Worm (Caenorhabditis elegans) whole organism, late embryonic: Measurements from ENCODE around the gene col-12.

Experiments
- C08G9.2 ChIP-seq: sonication (generic microtip); optimal IDR thresholded peaks from 2 replicates; lab custom pipeline; 2016; ENCODE audit warnings: mild to moderate bottlenecking, missing genetic modification characterization, moderate library complexity, missing compliant biosample characterization
- C38D4.7 ChIP-seq: fragments of 200-800 bp; sonication (Bioruptor generic); optimal IDR thresholded peaks from 2 replicates; lab custom pipeline; 2018; ENCODE audit warnings: mild to moderate bottlenecking, missing genetic modification characterization, moderate library complexity, missing compliant biosample characterization
- F13H6.1 ChIP-seq: sonication (generic microtip); optimal IDR thresholded peaks from 2 replicates; lab custom pipeline; 2016; ENCODE audit warnings: missing genetic modification characterization, missing compliant biosample characterization
- T23F11.4 ChIP-seq: fragments of 200-800 bp; sonication (Bioruptor generic); optimal IDR thresholded peaks from 2 replicates; lab custom pipeline; 2018; ENCODE audit warnings: mild to moderate bottlenecking, missing genetic modification characterization, missing compliant biosample characterization
- Y22D7AL.16 ChIP-seq: sonication (generic microtip); optimal IDR thresholded peaks from 2 replicates; lab custom pipeline; 2016; ENCODE audit warnings: missing genetic modification characterization, missing compliant biosample characterization
- ceh-14 ChIP-seq: sonication (generic microtip); optimal IDR thresholded peaks from 2 replicates; lab custom pipeline; 2016; ENCODE audit warnings: missing genotype, missing genetic modification characterization, missing compliant biosample characterization
- ceh-19 ChIP-seq: fragments of 200-800 bp; sonication (Bioruptor generic); optimal IDR thresholded peaks from 2 replicates; lab custom pipeline; 2018; ENCODE audit warnings: mild to moderate bottlenecking, missing genetic modification characterization, missing compliant biosample characterization
- ceh-22 ChIP-seq: sonication (generic microtip); optimal IDR thresholded peaks from 2 replicates; lab custom pipeline; 2017; ENCODE audit warnings: missing biosample characterization, missing genetic modification characterization
- ceh-24 ChIP-seq: sonication (generic microtip); optimal IDR thresholded peaks from 2 replicates; lab custom pipeline; 2016; ENCODE audit warnings: mild to moderate bottlenecking, missing genetic modification characterization, missing compliant biosample characterization
- ceh-30 ChIP-seq: fragments of 150-350 bp; optimal IDR thresholded peaks from 2 replicates; lab custom pipeline; 2014; ENCODE audit warnings: missing biosample characterization, missing genetic modification characterization
- ceh-31 ChIP-seq: sonication (generic microtip); optimal IDR thresholded peaks from 2 replicates; lab custom pipeline; 2016; ENCODE audit warnings: missing genetic modification characterization, missing compliant biosample characterization
- ceh-34 ChIP-seq: sonication (generic microtip); optimal IDR thresholded peaks from 2 replicates; lab custom pipeline; 2016; ENCODE audit warnings: mild to moderate bottlenecking, missing genetic modification characterization, missing compliant biosample characterization
- ceh-6 ChIP-seq: fragments of 200-800 bp; sonication (Bioruptor generic); optimal IDR thresholded peaks from 2 replicates; lab custom pipeline; 2018; ENCODE audit warnings: mild to moderate bottlenecking, missing genetic modification characterization, missing compliant biosample characterization
- ceh-9 ChIP-seq: sonication (generic microtip); optimal IDR thresholded peaks from 2 replicates; lab custom pipeline; 2016; ENCODE audit warnings: mild to moderate bottlenecking, missing genetic modification characterization, inconsistent platforms, missing compliant biosample characterization
- dve-1 ChIP-seq: sonication (generic microtip); optimal IDR thresholded peaks from 2 replicates; lab custom pipeline; 2017; ENCODE audit warnings: antibody characterized with exemption, mild to moderate bottlenecking, missing genetic modification characterization, missing compliant biosample characterization
- eyg-1 ChIP-seq: sonication (generic microtip); optimal IDR thresholded peaks from 2 replicates; lab custom pipeline; 2016; ENCODE audit warnings: missing genotype, missing genetic modification characterization, missing compliant biosample characterization
- fax-1 ChIP-seq: sonication (generic microtip); optimal IDR thresholded peaks from 2 replicates; lab custom pipeline; 2016; ENCODE audit warnings: missing genotype, missing genetic modification characterization, missing compliant biosample characterization
- fkh-10 ChIP-seq: fragments of 150-350 bp; optimal IDR thresholded peaks from 2 replicates; lab custom pipeline; 2014; ENCODE audit warnings: missing biosample characterization, missing genetic modification reagents, missing genetic modification characterization
- gmeb-2 ChIP-seq: sonication (generic microtip); optimal IDR thresholded peaks from 2 replicates; lab custom pipeline; 2016; ENCODE audit warnings: missing genetic modification characterization, inconsistent platforms, missing compliant biosample characterization
- hlh-15 ChIP-seq: sonication (generic microtip); optimal IDR thresholded peaks from 2 replicates; lab custom pipeline; 2016; ENCODE audit warnings: missing genetic modification characterization, missing compliant biosample characterization
- hlh-30 ChIP-seq: sonication (generic microtip); optimal IDR thresholded peaks from 2 replicates; lab custom pipeline; 2017; ENCODE audit warnings: antibody characterized with exemption, missing genetic modification characterization, missing compliant biosample characterization; ENCODE audit not compliant: insufficient read depth
- hlh-8 ChIP-seq: sonication (generic microtip); optimal IDR thresholded peaks from 2 replicates; lab custom pipeline; 2016; ENCODE audit warnings: missing genotype, missing genetic modification characterization, missing compliant biosample characterization
- mec-3 ChIP-seq: sonication (generic microtip); optimal IDR thresholded peaks from 2 replicates; lab custom pipeline; 2016; ENCODE audit warnings: borderline replicate concordance, missing genetic modification characterization, missing compliant biosample characterization
- nfya-1 ChIP-seq: sonication (generic microtip); optimal IDR thresholded peaks from 2 replicates; lab custom pipeline; 2017; ENCODE audit warnings: missing genetic modification characterization, mild to moderate bottlenecking, missing compliant biosample characterization, antibody characterized with exemption, moderate library complexity
- nhr-11 ChIP-seq: fragments of 150-350 bp; optimal IDR thresholded peaks from 2 replicates; lab custom pipeline; 2014; ENCODE audit warnings: missing biosample characterization, missing genetic modification characterization
- npax-4 ChIP-seq: sonication (generic microtip); optimal IDR thresholded peaks from 2 replicates; lab custom pipeline; 2016; ENCODE audit warnings: missing genetic modification characterization, missing compliant biosample characterization
- pat-9 ChIP-seq: fragments of 200-800 bp; sonication (Bioruptor generic); optimal IDR thresholded peaks from 2 replicates; lab custom pipeline; 2018; ENCODE audit warnings: mild to moderate bottlenecking, missing genetic modification characterization, moderate library complexity, missing compliant biosample characterization
- pha-4 ChIP-seq: fragments of 150-350 bp; optimal IDR thresholded peaks from 2 replicates; lab custom pipeline; 2018; ENCODE audit warnings: missing biosample characterization, missing genetic modification reagents, missing genetic modification characterization
- pqm-1 ChIP-seq: sonication (generic microtip); optimal IDR thresholded peaks from 2 replicates; lab custom pipeline; 2016; ENCODE audit warnings: missing genetic modification characterization, missing compliant biosample characterization
- ref-2 ChIP-seq: sonication (generic microtip); optimal IDR thresholded peaks from 2 replicates; lab custom pipeline; 2016; ENCODE audit warnings: missing genetic modification characterization, missing compliant biosample characterization
- rnt-1 ChIP-seq: sonication (generic microtip); optimal IDR thresholded peaks from 2 replicates; lab custom pipeline; 2016; ENCODE audit warnings: missing genetic modification characterization, missing compliant biosample characterization
- sdc-2 ChIP-seq: sonication (generic microtip); optimal IDR thresholded peaks from 2 replicates; lab custom pipeline; 2016; ENCODE audit warnings: missing genotype, missing genetic modification characterization, missing compliant biosample characterization
- sox-4 ChIP-seq: sonication (generic microtip); optimal IDR thresholded peaks from 2 replicates; lab custom pipeline; 2017; ENCODE audit warnings: mild to moderate bottlenecking, missing genetic modification characterization, inconsistent platforms, missing compliant biosample characterization
- tbx-2 ChIP-seq: sonication (generic microtip); optimal IDR thresholded peaks from 2 replicates; lab custom pipeline; 2016; ENCODE audit warnings: missing genetic modification characterization, missing compliant biosample characterization
- unc-3 ChIP-seq, 2 experiments: fragments of 200-800 bp in 1 of 2; sonication (Bioruptor generic) in 1 of 2; sonication (generic microtip) in 1 of 2; conservative IDR thresholded peaks in 1 of 2; optimal IDR thresholded peaks in 1 of 2; 2 replicates each; pipeline versions ENCODE4 v1.3.6 to Lab custom; 2016 to 2022; ENCODE audit warnings: missing compliant biosample characterization in 2 of 2, missing genetic modification characterization in 2 of 2, missing genetic modification reagents in 1 of 2
- unc-86 ChIP-seq: sonication (generic microtip); optimal IDR thresholded peaks from 2 replicates; lab custom pipeline; 2016; ENCODE audit warnings: missing genetic modification characterization, missing compliant biosample characterization
- ztf-16 ChIP-seq: sonication (generic microtip); optimal IDR thresholded peaks from 2 replicates; lab custom pipeline; 2017; ENCODE audit warnings: missing genetic modification characterization, missing compliant biosample characterization

The col-12 gene

ce11 chrV:10471007-10471406 lies 46.0 kb upstream of the col-12 start:
- TF ChIP-seq nhr-11 (tag; lab: Kevin White, UChicago) = no peak
- no peak for TF ChIP-seq ceh-6 (GFP tag; lab: Kevin White, UChicago)
- TF ChIP-seq ceh-22 (tag; lab: Kevin White, UChicago) = no peak
- no peak for TF ChIP-seq T23F11.4 (GFP tag; lab: Kevin White, UChicago)
- no peak for TF ChIP-seq ceh-9 (tag; lab: Kevin White, UChicago)

- TF ChIP-seq unc-3 (GFP tag; conservative IDR thresholded peaks at IDR 0.05; lab: Robert Waterston, UW) = no peak
- TF ChIP-seq unc-3 (tag; optimal IDR thresholded peaks at IDR 0.05; lab: Kevin White, UChicago) = no peak
- no peak for TF ChIP-seq pha-4
- no peak for TF ChIP-seq hlh-30
- TF ChIP-seq hlh-8 = no peak
- no peak for TF ChIP-seq pqm-1 (tag; lab: Kevin White, UChicago)
- no peak for TF ChIP-seq C08G9.2
- TF ChIP-seq sdc-2 (tag; lab: Kevin White, UChicago) = no peak
- no peak for TF ChIP-seq ceh-24 (tag; lab: Kevin White, UChicago)
- no peak for TF ChIP-seq ceh-14 (tag; lab: Kevin White, UChicago)
- no peak for TF ChIP-seq unc-86
These were observed 44.8 kb upstream of the col-12 start for ce11 chrV:10469845-10470244.

- no peak for TF ChIP-seq rnt-1 (tag; lab: Kevin White, UChicago)
- no peak for TF ChIP-seq mec-3 (tag; lab: Kevin White, UChicago)
- no peak for TF ChIP-seq ztf-16 (tag; lab: Kevin White, UChicago)
- TF ChIP-seq F13H6.1 (tag; lab: Kevin White, UChicago) = no peak
- no peak for TF ChIP-seq ceh-30 (tag; lab: Kevin White, UChicago)
- no peak for TF ChIP-seq ceh-19 (GFP tag; lab: Kevin White, UChicago)
- no peak for TF ChIP-seq ceh-34
These were observed 43.7 kb upstream of the col-12 start for ce11 chrV:10468709-10469108.

- no peak for TF ChIP-seq gmeb-2 (tag; lab: Kevin White, UChicago)
- no peak for TF ChIP-seq npax-4 (tag; lab: Kevin White, UChicago)
- TF ChIP-seq pha-4 = no peak
- TF ChIP-seq pat-9 (tag; lab: Kevin White, UChicago) = no peak
- no peak for TF ChIP-seq Y22D7AL.16 (tag; lab: Kevin White, UChicago)
- TF ChIP-seq hlh-15 (tag; lab: Kevin White, UChicago) = no peak
- no peak for TF ChIP-seq ref-2 (tag; lab: Kevin White, UChicago)
- TF ChIP-seq ceh-9 (tag; lab: Kevin White, UChicago) = no peak
- no peak for TF ChIP-seq nfya-1 (tag; lab: Kevin White, UChicago)
- TF ChIP-seq, all 69 proteins: peak for 0
These were observed 43.2 kb upstream of the col-12 start, which contains the start of gene egl-9 for ce11 chrV:10468190-10468589. Gene egl-9 (plus strand): TSS chrV:10468517.

DNA sequence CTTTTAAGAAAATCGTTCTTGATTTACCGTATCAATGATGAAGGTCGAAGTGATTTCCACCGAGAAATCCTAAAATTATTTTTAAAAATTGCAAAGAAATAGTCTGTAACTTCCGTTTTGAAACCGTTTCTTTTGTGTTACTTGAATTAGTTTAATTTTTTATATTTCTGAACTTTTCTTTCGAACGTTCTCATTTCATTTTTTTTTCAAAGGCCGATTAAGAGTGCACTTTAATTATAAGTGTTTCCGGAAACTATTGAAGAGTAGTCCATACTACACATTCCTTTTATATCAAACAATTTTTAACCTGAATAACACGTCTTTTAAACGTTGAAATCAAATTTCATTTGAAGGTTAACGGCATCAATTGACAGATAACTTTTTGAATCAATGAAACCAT lies 42.7 kb upstream of the col-12 start:
- TF ChIP-seq fkh-10 (GFP tag; lab: Kevin White, UChicago) (no peak), eyg-1 (tag; lab: Kevin White, UChicago) (no peak), C08G9.2 (no peak), Y22D7AL.16 (tag; lab: Kevin White, UChicago) (no peak), fax-1 (tag; lab: Kevin White, UChicago) (no peak), ceh-31 (no peak), sox-4 (tag; lab: Kevin White, UChicago) (no peak), tbx-2 (tag; lab: Kevin White, UChicago) (no peak), C38D4.7 (GFP tag; lab: Kevin White, UChicago) (no peak), dve-1 (tag; lab: Kevin White, UChicago) (no peak), ceh-19 (GFP tag; lab: Kevin White, UChicago) (no peak), nhr-11 (tag; lab: Kevin White, UChicago) (no peak)
